Worm (Caenorhabditis elegans) whole organism, L1 larva: ENCODE data around the gene D1022.5.

Experiments used
- C16A3.4 ChIP-seq: fragments of 150-350 bp; optimal IDR thresholded peaks from 2 replicates; lab custom pipeline; 2014; ENCODE audit warnings: missing biosample characterization, missing genetic modification characterization
- C34B4.2 ChIP-seq: sonication (generic microtip); optimal IDR thresholded peaks from 2 replicates; lab custom pipeline; 2017; ENCODE audit warnings: mild to moderate bottlenecking, missing genetic modification characterization, missing compliant biosample characterization
- Y116A8C.19 ChIP-seq: sonication (generic microtip); optimal IDR thresholded peaks from 2 replicates; lab custom pipeline; 2016; ENCODE audit warnings: missing compliant biosample characterization, missing genetic modification characterization, borderline replicate concordance
- alr-1 ChIP-seq: fragments of 200-800 bp; sonication (Bioruptor generic); optimal IDR thresholded peaks from 2 replicates; lab custom pipeline; 2018; ENCODE audit warnings: borderline replicate concordance, mild to moderate bottlenecking, missing genetic modification characterization, missing compliant biosample characterization
- aly-2 ChIP-seq: fragments of 150-350 bp; optimal IDR thresholded peaks from 2 replicates; lab custom pipeline; 2014; ENCODE audit warnings: missing biosample characterization, missing genetic modification characterization
- ama-1 ChIP-seq: fragments of 150-350 bp; optimal IDR thresholded peaks from 2 replicates; lab custom pipeline; 2014
- blmp-1 ChIP-seq: fragments of 150-350 bp; optimal IDR thresholded peaks from 2 replicates; lab custom pipeline; 2014; ENCODE audit warnings: missing biosample characterization, missing genetic modification characterization
- ceh-63 ChIP-seq: fragments of 200-800 bp; sonication (Bioruptor generic); optimal IDR thresholded peaks from 2 replicates; lab custom pipeline; 2018; ENCODE audit warnings: mild to moderate bottlenecking, missing genetic modification characterization, missing compliant biosample characterization
- ceh-88 ChIP-seq: fragments of 200-800 bp; sonication (Bioruptor generic); IDR thresholded peaks from 2 replicates; pipeline ENCODE4 v1.3.6; 2022; ENCODE audit warnings: missing genetic modification characterization, missing compliant biosample characterization
- ceh-90 ChIP-seq: sonication (generic microtip); optimal IDR thresholded peaks from 2 replicates; lab custom pipeline; 2016; ENCODE audit warnings: missing genetic modification characterization, missing compliant biosample characterization
- dpl-1 ChIP-seq, 3 experiments: fragments of 150-350 bp in 2 of 3; sonication (generic microtip) in 1 of 3; optimal IDR thresholded peaks; 2 replicates each; lab custom pipeline; 2014 to 2017; ENCODE audit warnings: missing biosample characterization in 3 of 3, missing genetic modification characterization in 3 of 3, missing genetic modification reagents in 3 of 3
- efl-3 ChIP-seq: fragments of 200-800 bp; sonication (Bioruptor generic); optimal IDR thresholded peaks from 2 replicates; lab custom pipeline; 2018; ENCODE audit warnings: mild to moderate bottlenecking, missing genetic modification characterization, missing compliant biosample characterization
- ets-5 ChIP-seq: fragments of 200-800 bp; sonication (Bioruptor generic); IDR thresholded peaks from 2 replicates; pipeline ENCODE4 v1.3.6; 2022; ENCODE audit warnings: missing genetic modification characterization, missing compliant biosample characterization
- fkh-10 ChIP-seq: sonication (generic microtip); optimal IDR thresholded peaks from 2 replicates; lab custom pipeline; 2017; ENCODE audit warnings: missing biosample characterization, missing genetic modification reagents, missing genetic modification characterization
- fkh-4 ChIP-seq: sonication (generic microtip); optimal IDR thresholded peaks from 2 replicates; lab custom pipeline; 2016; ENCODE audit warnings: missing compliant biosample characterization, missing genetic modification characterization, borderline replicate concordance
- fkh-8 ChIP-seq: sonication (generic microtip); optimal IDR thresholded peaks from 2 replicates; lab custom pipeline; 2016; ENCODE audit warnings: mild to moderate bottlenecking, missing genetic modification characterization, missing compliant biosample characterization
- fos-1 ChIP-seq: fragments of 150-350 bp; optimal IDR thresholded peaks from 2 replicates; lab custom pipeline; 2014; ENCODE audit warnings: missing biosample characterization, missing genetic modification characterization
- grh-1 ChIP-seq: fragments of 200-800 bp; sonication (Bioruptor generic); IDR thresholded peaks from 2 replicates; pipeline ENCODE4 v1.3.6; 2022; ENCODE audit warnings: missing genetic modification reagents, missing genetic modification characterization, missing compliant biosample characterization
- hlh-17 ChIP-seq: fragments of 200-800 bp; sonication (Bioruptor generic); optimal IDR thresholded peaks from 2 replicates; lab custom pipeline; 2018; ENCODE audit warnings: missing genetic modification characterization, mild to moderate bottlenecking, missing compliant biosample characterization, moderate library complexity, borderline replicate concordance
- hpl-2 ChIP-seq: fragments of 150-350 bp; optimal IDR thresholded peaks from 2 replicates; lab custom pipeline; 2014; ENCODE audit warnings: missing biosample characterization, missing genetic modification reagents, missing genetic modification characterization
- irx-1 ChIP-seq: sonication (generic microtip); optimal IDR thresholded peaks from 2 replicates; lab custom pipeline; 2016; ENCODE audit warnings: missing genetic modification characterization, missing compliant biosample characterization
- isw-1 ChIP-seq: fragments of 200-800 bp; sonication (Bioruptor generic); IDR thresholded peaks from 2 replicates; pipeline ENCODE4 v1.3.6; 2022; ENCODE audit warnings: missing genetic modification characterization, missing compliant biosample characterization
- lin-13 ChIP-seq: fragments of 150-350 bp; optimal IDR thresholded peaks from 2 replicates; lab custom pipeline; 2014; ENCODE audit warnings: missing biosample characterization, missing genetic modification reagents, missing genetic modification characterization
- lir-3 ChIP-seq: sonication (generic microtip); optimal IDR thresholded peaks from 2 replicates; lab custom pipeline; 2016; ENCODE audit warnings: mild to moderate bottlenecking, missing genetic modification characterization, moderate library complexity, missing compliant biosample characterization; ENCODE audit not compliant: poor library complexity
- mab-9 ChIP-seq: fragments of 200-800 bp; sonication (Bioruptor generic); IDR thresholded peaks from 2 replicates; pipeline ENCODE4 v1.3.6; 2022; ENCODE audit warnings: missing genetic modification reagents, missing genetic modification characterization, missing compliant biosample characterization
- mef-2 ChIP-seq: fragments of 150-350 bp; optimal IDR thresholded peaks from 2 replicates; lab custom pipeline; 2014; ENCODE audit warnings: missing biosample characterization, missing genetic modification characterization
- mep-1 ChIP-seq: fragments of 150-350 bp; optimal IDR thresholded peaks from 2 replicates; lab custom pipeline; 2014; ENCODE audit warnings: missing biosample characterization, missing genetic modification characterization
- nhr-19 ChIP-seq: fragments of 200-800 bp; sonication (Bioruptor generic); conservative IDR thresholded peaks from 2 replicates; pipeline ENCODE4 v1.3.6; 2022; ENCODE audit warnings: missing genetic modification characterization, missing compliant biosample characterization
- nhr-237 ChIP-seq: fragments of 150-350 bp; optimal IDR thresholded peaks from 2 replicates; lab custom pipeline; 2014; ENCODE audit warnings: missing biosample characterization, missing genetic modification characterization
- nhr-28 ChIP-seq: fragments of 150-350 bp; optimal IDR thresholded peaks from 2 replicates; lab custom pipeline; 2014; ENCODE audit warnings: missing biosample characterization, missing genetic modification characterization
- nhr-77 ChIP-seq: fragments of 150-350 bp; optimal IDR thresholded peaks from 2 replicates; lab custom pipeline; 2014; ENCODE audit warnings: missing biosample characterization, missing genetic modification characterization
- nhr-84 ChIP-seq: sonication (generic microtip); optimal IDR thresholded peaks from 2 replicates; lab custom pipeline; 2017; ENCODE audit warnings: missing biosample characterization, missing genetic modification characterization
- nhr-90 ChIP-seq: sonication (generic microtip); optimal IDR thresholded peaks from 2 replicates; lab custom pipeline; 2016; ENCODE audit warnings: mild to moderate bottlenecking, missing genetic modification characterization, missing compliant biosample characterization; ENCODE audit not compliant: poor library complexity
- pag-3 ChIP-seq: sonication (generic microtip); optimal IDR thresholded peaks from 2 replicates; lab custom pipeline; 2017; ENCODE audit warnings: missing genetic modification characterization, mild to moderate bottlenecking, missing compliant biosample characterization, antibody characterized with exemption, borderline replicate concordance; ENCODE audit not compliant: insufficient read depth
- rnt-1 ChIP-seq: sonication (generic microtip); optimal IDR thresholded peaks from 2 replicates; lab custom pipeline; 2016; ENCODE audit warnings: mild to moderate bottlenecking, missing genetic modification characterization, moderate library complexity, missing compliant biosample characterization
- skn-1 ChIP-seq: fragments of 150-350 bp; optimal IDR thresholded peaks from 2 replicates; lab custom pipeline; 2014; ENCODE audit warnings: missing biosample characterization, missing genetic modification characterization
- snpc-4 ChIP-seq: fragments of 150-350 bp; optimal IDR thresholded peaks from 2 replicates; lab custom pipeline; 2014; ENCODE audit warnings: missing biosample characterization, missing genetic modification characterization
- snu-23 ChIP-seq: sonication (generic microtip); optimal IDR thresholded peaks from 2 replicates; lab custom pipeline; 2016; ENCODE audit warnings: missing genetic modification characterization, missing compliant biosample characterization
- sox-4 ChIP-seq: sonication (generic microtip); optimal IDR thresholded peaks from 2 replicates; lab custom pipeline; 2016; ENCODE audit warnings: missing genetic modification characterization, missing compliant biosample characterization
- sup-37 ChIP-seq: fragments of 200-800 bp; sonication (Bioruptor generic); optimal IDR thresholded peaks from 2 replicates; lab custom pipeline; 2018; ENCODE audit warnings: mild to moderate bottlenecking, missing genetic modification characterization, missing compliant biosample characterization
- tlp-1 ChIP-seq: fragments of 150-350 bp; optimal IDR thresholded peaks from 2 replicates; lab custom pipeline; 2014; ENCODE audit warnings: missing biosample characterization, missing genetic modification characterization
- unc-30 ChIP-seq: sonication (generic microtip); optimal IDR thresholded peaks from 2 replicates; lab custom pipeline; 2017; ENCODE audit warnings: missing biosample characterization, missing genetic modification characterization
- unc-86 ChIP-seq: sonication (generic microtip); optimal IDR thresholded peaks from 2 replicates; lab custom pipeline; 2016; ENCODE audit warnings: missing genetic modification characterization, missing compliant biosample characterization
- vab-15 ChIP-seq: sonication (generic microtip); optimal IDR thresholded peaks from 2 replicates; lab custom pipeline; 2017; ENCODE audit warnings: missing genotype, mild to moderate bottlenecking, missing genetic modification characterization, missing compliant biosample characterization
- xbp-1 ChIP-seq: sonication (generic microtip); optimal IDR thresholded peaks from 2 replicates; lab custom pipeline; 2016; ENCODE audit warnings: missing genetic modification characterization, missing compliant biosample characterization
- ztf-11 ChIP-seq, 2 experiments: sonication (generic microtip); optimal IDR thresholded peaks; 2 replicates each; lab custom pipeline; 2016 to 2017; ENCODE audit warnings: missing genetic modification characterization in 2 of 2, missing biosample characterization in 1 of 2, missing compliant biosample characterization in 1 of 2

The D1022.5 gene

ce11 chrII:7489605-7490004, 31.0 kb upstream of the D1022.5 start, which contains the start of gene D1022.9:
TSS of gene D1022.9 (minus strand) at chrII:7489705.
- TF ChIP-seq fos-1 (tag; lab: Kevin White, UChicago) (no peak), ama-1 (no peak), tlp-1 (no peak), nhr-237 (no peak), fkh-10 (GFP tag; lab: Kevin White, UChicago) (no peak), pag-3 (tag; lab: Kevin White, UChicago) (no peak), nhr-84 (tag; lab: Kevin White, UChicago) (no peak), mef-2 (tag; lab: Kevin White, UChicago) (no peak), isw-1 (GFP tag; lab: Robert Waterston, UW) (no peak), ceh-90 (tag; lab: Kevin White, UChicago) (no peak), xbp-1 (tag; lab: Kevin White, UChicago) (no peak)

- no peak for TF ChIP-seq fkh-8 (tag; lab: Kevin White, UChicago)
- no peak for TF ChIP-seq ceh-90 (tag; lab: Kevin White, UChicago)
- no peak for TF ChIP-seq sox-4 (tag; lab: Kevin White, UChicago)
- no peak for TF ChIP-seq hlh-17
Measured at ce11 chrII:7483009-7483408, 24.4 kb upstream of the D1022.5 start, which contains the start of gene cah-2. TSS of gene cah-2 (minus strand) at chrII:7483109.

ce11 chrII:7478487-7479234, 20.1 kb upstream of the D1022.5 start, which contains the start of the genes aka-1 and ubc-6:
TSS of gene aka-1 (minus strand) at chrII:7478537.
TSS of gene ubc-6 (plus strand) at chrII:7479187.
- peak; percentile 72 for TF ChIP-seq ceh-88 (GFP tag; lab: Robert Waterston, UW)
- no peak for TF ChIP-seq ama-1
- TF ChIP-seq xbp-1 (tag; lab: Kevin White, UChicago): peak; percentile 81
- peak; percentile 84 for TF ChIP-seq mab-9 (GFP tag; lab: Robert Waterston, UW)
- no peak for TF ChIP-seq unc-30 (tag; lab: Kevin White, UChicago)
- no peak for TF ChIP-seq hpl-2 (GFP tag; lab: Kevin White, UChicago)
- TF ChIP-seq rnt-1 (tag; lab: Kevin White, UChicago): peak; percentile 83
- TF ChIP-seq ceh-90 (tag; lab: Kevin White, UChicago): no peak
- peak; percentile 90 for TF ChIP-seq grh-1 (GFP tag; lab: Robert Waterston, UW)
- TF ChIP-seq ets-5 (GFP tag; lab: Robert Waterston, UW): no peak
- TF ChIP-seq isw-1 (GFP tag; lab: Robert Waterston, UW): peak; percentile 84
- TF ChIP-seq hlh-17: no peak
- TF ChIP-seq nhr-28 (tag; lab: Kevin White, UChicago): no peak
- peak; percentile 42 for TF ChIP-seq snpc-4 (tag; lab: Kevin White, UChicago)
- TF ChIP-seq snu-23: peak; percentile 89
- TF ChIP-seq C16A3.4: peak; percentile 78
- TF ChIP-seq mep-1 (tag; lab: Kevin White, UChicago): peak; percentile 80
- peak; percentile 91 for TF ChIP-seq nhr-90 (tag; lab: Kevin White, UChicago)
- TF ChIP-seq ceh-63 (GFP tag; lab: Kevin White, UChicago): no peak
- no peak for TF ChIP-seq fkh-4 (tag; lab: Kevin White, UChicago)
- TF ChIP-seq alr-1 (tag; lab: Kevin White, UChicago): no peak
- peak; percentile 48 for TF ChIP-seq skn-1 (tag; lab: Kevin White, UChicago)
- no peak for TF ChIP-seq C34B4.2 (tag; lab: Kevin White, UChicago)
- TF ChIP-seq aly-2: no peak
- TF ChIP-seq nhr-19 (GFP tag; lab: Robert Waterston, UW): peak; percentile 92
- no peak for TF ChIP-seq efl-3
- TF ChIP-seq ztf-11 (tag; optimal IDR thresholded peaks at IDR 0.05; lab: Kevin White, UChicago): peak in 1 of 2 experiments; percentile 70
- TF ChIP-seq blmp-1 (tag; lab: Kevin White, UChicago): peak; percentile 49
- no peak for TF ChIP-seq vab-15 (tag; lab: Kevin White, UChicago)
- TF ChIP-seq sup-37 (GFP tag; lab: Kevin White, UChicago): no peak
- TF ChIP-seq nhr-77 (tag; lab: Kevin White, UChicago): peak; percentile 82
- TF ChIP-seq lin-13 (GFP tag; lab: Kevin White, UChicago): peak; percentile 54
- peak; percentile 82 for TF ChIP-seq unc-86
- TF ChIP-seq lir-3 (tag; lab: Kevin White, UChicago): peak; percentile 71
- no peak for TF ChIP-seq nhr-237
- peak; percentile 56 to 71 (median 67) for TF ChIP-seq dpl-1 (GFP tag; optimal IDR thresholded peaks at IDR 0.05; lab: Kevin White, UChicago)
- TF ChIP-seq irx-1 (tag; lab: Kevin White, UChicago): peak; percentile 31
- TF ChIP-seq Y116A8C.19 (tag; lab: Kevin White, UChicago): no peak
- TF ChIP-seq fos-1 (tag; lab: Kevin White, UChicago): peak; percentile 42
